Fruit fly (Drosophila melanogaster): Measurements from ENCODE around the gene CG8206.

The CG8206 gene

dm6 chrX:15738890-15739550, at the start of gene CG8206, which contains the start of gene CG11679:
Gene CG8206, plus strand, starts transcription at chrX:15739230.
Gene CG11679, minus strand, starts transcription at chrX:15738954.
- TF ChIP-seq noc (tag; optimal IDR thresholded peaks at IDR 0.05) = peak; percentile 63

DNA sequence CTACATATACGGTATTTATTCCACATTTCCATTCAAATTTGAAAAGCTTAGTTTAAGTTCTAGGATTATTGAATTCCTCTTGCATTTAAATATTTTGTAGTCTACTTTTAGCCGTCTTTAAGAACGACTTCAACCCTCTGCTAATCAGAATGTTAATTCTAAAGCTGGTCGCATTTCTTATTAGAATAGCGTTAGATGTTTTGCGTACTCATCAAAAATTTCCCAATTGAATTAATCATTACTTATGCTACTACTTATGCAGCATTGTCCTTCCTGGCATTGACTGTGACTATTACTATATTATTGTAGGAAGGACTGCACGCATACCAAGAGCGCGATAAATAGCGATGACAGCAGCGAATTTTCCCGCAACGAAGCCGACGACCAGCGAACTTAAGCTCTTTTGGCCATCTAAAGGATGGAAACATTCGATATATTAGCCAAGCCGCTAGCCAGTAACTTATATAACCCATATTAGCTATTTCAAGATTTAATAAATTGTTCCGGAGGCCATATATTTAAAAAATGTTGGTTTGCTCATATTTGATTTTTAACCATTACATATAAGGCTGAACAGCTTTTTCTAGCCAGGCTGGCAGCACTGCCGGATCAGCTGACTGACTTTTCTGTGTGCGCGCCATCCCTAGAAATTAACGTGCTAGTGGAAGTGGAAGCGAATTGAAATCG, 42.0 kb upstream of the CG8206 start, which contains the start of gene CG8128:
CG8128 (plus strand) TSS at position 641 of the 687 bp plus-strand sequence.
- TF ChIP-seq noc (tag; optimal IDR thresholded peaks at IDR 0.05) = no peak

DNA sequence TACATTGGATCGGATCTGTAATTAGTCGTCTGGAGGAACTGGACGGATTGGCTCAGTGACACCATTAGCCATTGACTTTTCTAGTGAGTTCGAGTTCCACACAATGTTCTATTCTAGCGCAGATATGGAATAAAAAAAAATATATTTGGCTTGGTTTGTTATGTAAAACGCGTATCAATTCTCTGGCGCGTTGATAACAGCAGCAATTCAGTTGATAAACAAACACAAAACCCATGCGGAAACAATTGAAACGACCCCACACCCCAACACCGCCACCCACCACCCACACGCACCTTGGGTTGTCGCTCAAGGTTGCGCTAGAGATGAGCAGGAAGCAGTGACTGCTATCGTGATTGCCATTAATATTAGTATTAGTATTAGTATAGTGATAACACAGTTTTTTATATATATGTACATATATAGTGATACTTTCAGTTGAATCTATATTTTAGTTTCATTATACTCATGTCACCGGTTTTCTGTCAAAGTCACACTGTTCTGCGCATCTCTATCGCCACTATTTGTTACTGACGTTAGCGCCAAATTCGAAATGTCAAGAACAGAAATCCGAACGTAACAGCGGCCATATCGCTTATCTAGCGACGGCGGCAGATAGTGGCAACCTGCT, 41.3 kb upstream of the CG8206 start:
- TF ChIP-seq noc (tag; optimal IDR thresholded peaks at IDR 0.05) = peak; percentile 94

dm6 chrX:15701047-15701446, 38.0 kb upstream of the CG8206 start, which contains the start of gene CG9240:
Gene CG9240, minus strand, starts transcription at chrX:15701259.
- TF ChIP-seq noc (tag; optimal IDR thresholded peaks at IDR 0.05) = no peak

dm6 chrX:15703720-15704206, 35.3 kb upstream of the CG8206 start, which contains the start of the genes Pis and Hap40:
Gene Pis, minus strand, starts transcription at chrX:15703770.
Gene Hap40, plus strand, starts transcription at chrX:15704125.
- TF ChIP-seq noc (tag; optimal IDR thresholded peaks at IDR 0.05) = peak; percentile 38

DNA sequence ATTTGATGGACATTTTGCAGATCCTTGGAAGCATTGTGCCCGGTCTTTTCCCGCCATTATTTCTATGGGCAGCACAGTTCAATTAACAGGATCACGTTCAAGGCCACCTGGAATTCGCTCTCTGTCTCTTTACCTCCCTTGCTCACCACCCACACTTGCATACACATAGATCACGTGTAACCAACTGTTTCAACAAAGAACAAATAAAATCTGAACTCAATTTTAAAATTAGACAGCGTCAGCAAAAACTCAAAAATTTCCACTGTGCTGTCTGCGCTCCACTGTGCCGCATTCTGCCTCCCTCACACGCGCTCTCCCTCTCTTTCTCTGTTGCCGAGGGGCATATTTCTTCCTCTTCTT, 29.4 kb upstream of the CG8206 start:
- no peak for TF ChIP-seq noc (tag; optimal IDR thresholded peaks at IDR 0.05)

- no peak for TF ChIP-seq noc (tag; optimal IDR thresholded peaks at IDR 0.05)
Observed at dm6 chrX:15709984-15710750, 28.9 kb upstream of the CG8206 start, which contains the start of the genes CG9281 and CG15601. Gene CG9281, minus strand, starts transcription at chrX:15710539. Gene CG15601, plus strand, starts transcription at chrX:15710647.

dm6 chrX:15710751-15711179, 28.3 kb upstream of the CG8206 start:
- TF ChIP-seq noc (tag; optimal IDR thresholded peaks at IDR 0.05) = no peak

- TF ChIP-seq noc (tag; optimal IDR thresholded peaks at IDR 0.05) = no peak
Observed at dm6 chrX:15712409-15712808, 26.6 kb upstream of the CG8206 start, which contains the start of gene HUWE1. Gene HUWE1, plus strand, starts transcription at chrX:15712628.

- TF ChIP-seq noc (tag; optimal IDR thresholded peaks at IDR 0.05) = no peak
Observed at dm6 chrX:15731968-15732367, 7.1 kb upstream of the CG8206 start, which contains the start of gene CG8191. Gene CG8191, plus strand, starts transcription at chrX:15732178.

DNA sequence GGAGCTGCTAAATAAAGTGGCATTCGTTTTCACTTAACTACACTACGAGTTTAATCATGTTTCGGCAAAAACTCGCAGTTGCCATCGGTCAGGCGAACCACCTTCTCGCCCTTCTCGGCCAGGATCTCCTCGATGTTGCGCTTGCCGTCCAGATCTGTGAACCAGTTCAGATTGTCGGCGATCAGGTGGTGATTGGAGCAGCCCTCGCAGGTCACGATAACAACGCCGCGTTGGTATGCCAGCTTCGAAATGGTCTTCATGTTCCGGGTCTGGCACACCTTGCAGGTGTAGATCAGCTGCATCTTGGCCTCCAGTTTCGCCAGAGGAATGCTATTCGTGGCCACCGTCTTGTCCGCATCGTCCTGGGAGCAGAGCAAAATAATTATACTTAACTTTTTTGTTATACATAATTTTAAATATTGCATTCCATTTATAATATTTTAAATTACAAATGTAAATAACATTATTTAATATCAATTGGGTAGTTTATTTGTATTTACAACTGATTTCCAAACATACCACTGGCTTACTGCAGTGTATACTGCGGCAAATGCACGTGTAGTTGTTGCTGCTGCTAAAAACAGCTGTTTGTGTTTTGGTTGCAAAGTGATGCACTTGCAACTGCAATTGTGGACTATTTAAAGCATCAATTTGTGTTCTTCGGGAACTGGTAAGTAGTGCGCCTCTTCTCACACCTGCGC, 5.7 kb upstream of the CG8206 start:
- no peak for TF ChIP-seq noc (tag; optimal IDR thresholded peaks at IDR 0.05)

DNA sequence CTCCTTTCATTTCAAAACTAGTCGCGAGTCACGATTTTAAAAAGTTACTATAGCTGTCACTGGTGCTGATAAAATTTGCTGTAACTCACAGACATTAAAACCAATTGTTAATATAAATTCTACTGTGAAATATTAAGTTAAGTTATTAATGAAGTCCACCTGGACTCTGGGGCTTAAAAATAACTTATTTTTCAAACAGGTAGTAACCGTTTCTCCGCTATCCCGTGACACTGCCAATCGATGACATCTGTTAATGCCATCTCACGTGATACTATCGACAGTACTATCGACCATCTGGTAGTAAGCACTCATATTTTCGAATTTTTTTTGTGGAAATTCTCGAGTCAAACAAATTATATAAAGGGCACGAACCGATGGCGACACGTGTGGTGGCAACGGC, 5.0 kb upstream of the CG8206 start, which contains the start of the genes CG12379 and MagR:
CG12379 (minus strand) TSS at position 2 of the 400 bp plus-strand sequence.
MagR (plus strand) TSS at position 276 of the 400 bp plus-strand sequence.
- TF ChIP-seq noc (tag; optimal IDR thresholded peaks at IDR 0.05) = peak; percentile 76

DNA sequence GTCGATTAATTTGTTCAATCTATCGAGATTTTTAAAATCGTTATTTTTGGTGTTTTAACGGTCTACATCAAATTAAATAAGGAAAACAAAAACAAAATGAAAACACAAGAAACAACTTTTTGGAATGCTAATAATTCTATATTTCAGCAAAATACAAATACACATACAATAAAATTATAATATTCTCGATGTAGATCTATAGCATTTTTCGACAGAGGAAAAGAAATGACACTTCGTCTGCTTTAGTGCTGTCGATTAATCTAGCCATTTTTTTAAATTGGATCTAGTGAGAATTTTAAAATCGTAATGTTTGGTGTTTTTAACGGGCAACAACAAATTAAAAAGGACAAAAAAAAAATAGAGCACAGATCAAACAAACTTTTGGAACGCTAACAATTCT, 1.9 kb upstream of the CG8206 start, which contains the start of gene Arp6:
Arp6 (minus strand) TSS at position 11 of the 400 bp plus-strand sequence.
- TF ChIP-seq noc (tag; optimal IDR thresholded peaks at IDR 0.05) = no peak

dm6 chrX:15740288-15740726, 1.3 kb downstream of the CG8206 start:
- peak; percentile 91 for TF ChIP-seq noc (tag; optimal IDR thresholded peaks at IDR 0.05)

Data from whole organism, larva.